Fruit fly (Drosophila melanogaster) whole organism, embryonic: Measurements from ENCODE around the gene Efhc1.1.

ENCODE experiments used
- Atf3 ChIP-seq: fragments of 200-800 bp; sonication (Bioruptor generic); optimal IDR thresholded peaks from 3 replicates; lab custom pipeline; 2016; ENCODE audit warnings: missing biosample characterization, missing genetic modification characterization
- CG11560 ChIP-seq: fragments of 200-800 bp; sonication (Bioruptor generic); IDR thresholded peaks from 3 replicates; pipeline ENCODE4 v1.3.6; 2022; ENCODE audit warnings: missing biosample characterization, missing genetic modification characterization
- CG12744 ChIP-seq: fragments of 200-800 bp; sonication (Bioruptor generic); optimal IDR thresholded peaks from 2 replicates; lab custom pipeline; 2016; ENCODE audit warnings: missing biosample characterization, missing genetic modification characterization
- CG14710 ChIP-seq: fragments of 200-800 bp; sonication (Bioruptor generic); optimal IDR thresholded peaks from 3 replicates; lab custom pipeline; 2019; ENCODE audit warnings: missing biosample characterization, mild to moderate bottlenecking, missing genetic modification characterization, moderate library complexity
- CG14965 ChIP-seq: fragments of 200-800 bp; sonication (Bioruptor generic); optimal IDR thresholded peaks from 2 replicates; lab custom pipeline; 2016; ENCODE audit warnings: missing biosample characterization, missing genetic modification characterization, borderline replicate concordance
- CG15269 ChIP-seq: fragments of 200-800 bp; sonication (Bioruptor generic); optimal IDR thresholded peaks from 2 replicates; lab custom pipeline; 2018; ENCODE audit warnings: missing biosample characterization, mild to moderate bottlenecking, missing genetic modification characterization, moderate library complexity
- CG15601 ChIP-seq: fragments of 200-800 bp; sonication (Bioruptor generic); optimal IDR thresholded peaks from 3 replicates; lab custom pipeline; 2019; ENCODE audit warnings: missing biosample characterization, mild to moderate bottlenecking, missing genetic modification characterization, moderate library complexity
- CG16815 ChIP-seq: fragments of 200-800 bp; sonication (Bioruptor generic); optimal IDR thresholded peaks from 3 replicates; lab custom pipeline; 2017; ENCODE audit warnings: missing biosample characterization, mild to moderate bottlenecking, missing genetic modification characterization
- CG17568 ChIP-seq: fragments of 200-800 bp; sonication (Bioruptor generic); optimal IDR thresholded peaks from 2 replicates; lab custom pipeline; 2018; ENCODE audit warnings: missing biosample characterization, mild to moderate bottlenecking, missing genetic modification characterization, moderate library complexity
- CG18764 ChIP-seq: fragments of 200-800 bp; sonication (Bioruptor generic); optimal IDR thresholded peaks from 3 replicates; lab custom pipeline; 2016; ENCODE audit warnings: missing biosample characterization, missing genetic modification characterization
- CG2199 ChIP-seq: fragments of 200-800 bp; sonication (Bioruptor generic); IDR thresholded peaks from 3 replicates; pipeline ENCODE4 v1.3.6; 2022; ENCODE audit warnings: missing biosample characterization, missing genetic modification characterization
- CG30431 ChIP-seq: fragments of 200-800 bp; sonication (Bioruptor generic); optimal IDR thresholded peaks from 2 replicates; lab custom pipeline; 2017; ENCODE audit warnings: missing biosample characterization, missing genetic modification characterization
- CG33213 ChIP-seq: fragments of 200-800 bp; sonication (Bioruptor generic); optimal IDR thresholded peaks from 3 replicates; lab custom pipeline; 2016; ENCODE audit warnings: missing biosample characterization, missing genetic modification characterization
- CG3838 ChIP-seq: fragments of 200-800 bp; sonication (Bioruptor generic); optimal IDR thresholded peaks from 3 replicates; lab custom pipeline; 2016; ENCODE audit warnings: missing biosample characterization, missing genetic modification characterization
- CG4282 ChIP-seq: fragments of 200-800 bp; sonication (Bioruptor generic); optimal IDR thresholded peaks from 2 replicates; lab custom pipeline; 2016; ENCODE audit warnings: missing biosample characterization, missing genetic modification characterization
- CG7556 ChIP-seq: fragments of 200-800 bp; sonication (Bioruptor generic); optimal IDR thresholded peaks from 2 replicates; lab custom pipeline; 2017; ENCODE audit warnings: missing biosample characterization, mild to moderate bottlenecking, missing genetic modification characterization
- CG8924 ChIP-seq: fragments of 200-800 bp; optimal IDR thresholded peaks from 3 replicates; lab custom pipeline; 2019; ENCODE audit warnings: missing biosample characterization, mild to moderate bottlenecking, missing genetic modification characterization, moderate library complexity
- CG8944 ChIP-seq: fragments of 200-800 bp; sonication (Bioruptor generic); optimal IDR thresholded peaks from 3 replicates; lab custom pipeline; 2016; ENCODE audit warnings: missing biosample characterization, missing genetic modification characterization
- Dbx ChIP-seq: fragments of 200-800 bp; sonication (Bioruptor generic); IDR thresholded peaks from 3 replicates; pipeline ENCODE4 v1.3.6; 2022; ENCODE audit warnings: missing biosample characterization, missing genetic modification characterization
- Dp ChIP-seq: fragments of 200-800 bp; sonication (Bioruptor generic); optimal IDR thresholded peaks from 2 replicates; lab custom pipeline; 2018; ENCODE audit warnings: missing biosample characterization, mild to moderate bottlenecking, missing genetic modification characterization, moderate library complexity
- HHEX ChIP-seq: fragments of 200-800 bp; sonication (Bioruptor generic); optimal IDR thresholded peaks from 3 replicates; lab custom pipeline; 2017; ENCODE audit warnings: missing biosample characterization, mild to moderate bottlenecking, missing genetic modification characterization, missing genetic modification reagents
- Jarid2 ChIP-seq: fragments of 200-800 bp; sonication (Bioruptor generic); optimal IDR thresholded peaks from 3 replicates; lab custom pipeline; 2017; ENCODE audit warnings: mild to moderate bottlenecking, missing biosample characterization, missing genetic modification reagents, missing genetic modification characterization
- Lim3 ChIP-seq: fragments of 200-800 bp; sonication (Bioruptor generic); IDR thresholded peaks from 2 replicates; pipeline ENCODE4 v1.3.6; 2022; ENCODE audit warnings: missing biosample characterization, missing genetic modification characterization
- Med ChIP-seq: fragments of 200-800 bp; sonication (Bioruptor generic); peaks from one replicate; lab custom pipeline; 2016; ENCODE audit warnings: missing biosample characterization, missing genetic modification characterization, mild to moderate bottlenecking, inconsistent platforms, moderate library complexity
- Oli ChIP-seq: fragments of 200-800 bp; sonication (Bioruptor generic); optimal IDR thresholded peaks from 2 replicates; lab custom pipeline; 2018; ENCODE audit warnings: missing biosample characterization, mild to moderate bottlenecking, missing genetic modification characterization, moderate library complexity
- Opbp ChIP-seq: fragments of 200-800 bp; sonication (Bioruptor generic); IDR thresholded peaks from 3 replicates; pipeline ENCODE4 v1.3.6; 2022; ENCODE audit warnings: missing biosample characterization, missing genetic modification characterization; ENCODE audit not compliant: partially characterized antibody
- PHDP ChIP-seq: fragments of 200-800 bp; sonication (Bioruptor generic); optimal IDR thresholded peaks from 3 replicates; lab custom pipeline; 2018; ENCODE audit warnings: missing biosample characterization, mild to moderate bottlenecking, missing genetic modification characterization, moderate library complexity
- Pdp1 ChIP-seq, 2 experiments: fragments of 200-800 bp; sonication (Bioruptor generic); optimal IDR thresholded peaks; 3 replicates each; lab custom pipeline; 2016; ENCODE audit warnings: missing biosample characterization in 2 of 2, missing genetic modification characterization in 2 of 2, mild to moderate bottlenecking in 1 of 2, moderate library complexity in 1 of 2
- Ptx1 ChIP-seq: fragments of 200-800 bp; sonication (Bioruptor generic); IDR thresholded peaks from 2 replicates; pipeline ENCODE4 v1.3.6; 2022; ENCODE audit warnings: missing biosample characterization, missing genetic modification characterization
- Scr ChIP-seq: fragments of 200-800 bp; sonication (Bioruptor generic); IDR thresholded peaks from 2 replicates; pipeline ENCODE4 v1.3.6; 2022; ENCODE audit warnings: missing biosample characterization, missing genetic modification characterization; ENCODE audit not compliant: partially characterized antibody
- corto ChIP-seq: fragments of 200-800 bp; sonication (Bioruptor generic); optimal IDR thresholded peaks from 2 replicates; lab custom pipeline; 2016; ENCODE audit warnings: missing biosample characterization, mild to moderate bottlenecking, missing genetic modification characterization, moderate library complexity
- crp ChIP-seq, 2 experiments: fragments of 200-800 bp; sonication (Bioruptor generic); optimal IDR thresholded peaks; 2 replicates in 1 of 2; 3 replicates in 1 of 2; lab custom pipeline; 2017; ENCODE audit warnings: missing biosample characterization in 2 of 2, missing genetic modification characterization in 2 of 2, mild to moderate bottlenecking in 1 of 2, moderate library complexity in 1 of 2
- dan ChIP-seq: fragments of 200-800 bp; sonication (Bioruptor generic); IDR thresholded peaks from 2 replicates; pipeline ENCODE4 v1.3.6; 2022; ENCODE audit warnings: missing biosample characterization, missing genetic modification characterization
- fu2 ChIP-seq: fragments of 200-800 bp; sonication (Bioruptor generic); optimal IDR thresholded peaks from 2 replicates; lab custom pipeline; 2016; ENCODE audit warnings: missing biosample characterization, missing genetic modification characterization
- jing ChIP-seq: fragments of 200-800 bp; sonication (Bioruptor generic); optimal IDR thresholded peaks from 2 replicates; lab custom pipeline; 2018; ENCODE audit warnings: missing biosample characterization, mild to moderate bottlenecking, missing genetic modification characterization
- ken ChIP-seq: fragments of 200-800 bp; sonication (Bioruptor generic); IDR thresholded peaks from 3 replicates; pipeline ENCODE4 v1.3.6; 2022; ENCODE audit warnings: missing biosample characterization, missing genetic modification characterization
- lov ChIP-seq, 2 experiments: fragments of 200-800 bp in 1 of 2; fragments of >200 bp in 1 of 2; sonication (Bioruptor generic) in 1 of 2; IDR thresholded peaks in 1 of 2; optimal IDR thresholded peaks in 1 of 2; 2 replicates in 1 of 2; 3 replicates in 1 of 2; pipeline versions ENCODE4 v1.3.6 to Lab custom; 2017 to 2022; ENCODE audit warnings: missing biosample characterization in 1 of 2, missing genetic modification characterization in 1 of 2
- pb ChIP-seq: fragments of 200-800 bp; sonication (Bioruptor generic); optimal IDR thresholded peaks from 3 replicates; lab custom pipeline; 2016; ENCODE audit warnings: missing biosample characterization, missing genetic modification characterization
- phol ChIP-seq: fragments of 200-800 bp; sonication (Bioruptor generic); optimal IDR thresholded peaks from 3 replicates; lab custom pipeline; 2018; ENCODE audit warnings: missing biosample characterization, mild to moderate bottlenecking, missing genetic modification characterization, moderate library complexity
- sd ChIP-seq: fragments of 200-800 bp; sonication (Bioruptor generic); optimal IDR thresholded peaks from 3 replicates; lab custom pipeline; 2018; ENCODE audit warnings: missing biosample characterization, mild to moderate bottlenecking, missing genetic modification characterization, moderate library complexity
- sens-2 ChIP-seq: fragments of 200-800 bp; sonication (Bioruptor generic); IDR thresholded peaks from 2 replicates; pipeline ENCODE4 v1.3.6; 2022; ENCODE audit warnings: missing biosample characterization, missing genetic modification characterization
- slbo ChIP-seq: fragments of 200-800 bp; sonication (Bioruptor generic); IDR thresholded peaks from 2 replicates; pipeline ENCODE4 v1.3.6; 2022; ENCODE audit warnings: missing biosample characterization, missing genetic modification characterization
- ssp ChIP-seq: fragments of 200-800 bp; sonication (Bioruptor generic); IDR thresholded peaks from 2 replicates; pipeline ENCODE4 v1.3.6; 2022; ENCODE audit warnings: missing biosample characterization, missing genetic modification characterization
- stwl ChIP-seq: fragments of 200-800 bp; sonication (Bioruptor generic); optimal IDR thresholded peaks from 3 replicates; lab custom pipeline; 2018; ENCODE audit warnings: missing biosample characterization, mild to moderate bottlenecking, missing genetic modification characterization, moderate library complexity
- trh ChIP-seq: fragments of 200-800 bp; sonication (Bioruptor generic); optimal IDR thresholded peaks from 2 replicates; lab custom pipeline; 2016; ENCODE audit warnings: missing biosample characterization, missing genetic modification characterization
- unc-4 ChIP-seq: fragments of 200-800 bp; sonication (Bioruptor generic); IDR thresholded peaks from 2 replicates; pipeline ENCODE4 v1.3.6; 2022; ENCODE audit warnings: missing biosample characterization, missing genetic modification characterization; ENCODE audit not compliant: partially characterized antibody
- zen ChIP-seq: fragments of 200-800 bp; sonication (Bioruptor generic); optimal IDR thresholded peaks from 3 replicates; lab custom pipeline; 2018; ENCODE audit warnings: missing biosample characterization, mild to moderate bottlenecking, missing genetic modification characterization, moderate library complexity
- zf30C ChIP-seq: fragments of 200-800 bp; sonication (Bioruptor generic); optimal IDR thresholded peaks from 3 replicates; lab custom pipeline; 2018; ENCODE audit warnings: missing biosample characterization, mild to moderate bottlenecking, missing genetic modification characterization
- zfh1 ChIP-seq: fragments of 200-800 bp; sonication (Bioruptor generic); IDR thresholded peaks from 3 replicates; pipeline ENCODE4 v1.3.6; 2022; ENCODE audit warnings: missing biosample characterization, missing genetic modification characterization
- zfh2 ChIP-seq: fragments of 200-800 bp; sonication (Bioruptor generic); optimal IDR thresholded peaks from 2 replicates; lab custom pipeline; 2016; ENCODE audit warnings: missing biosample characterization, missing genetic modification characterization

The Efhc1.1 gene

DNA sequence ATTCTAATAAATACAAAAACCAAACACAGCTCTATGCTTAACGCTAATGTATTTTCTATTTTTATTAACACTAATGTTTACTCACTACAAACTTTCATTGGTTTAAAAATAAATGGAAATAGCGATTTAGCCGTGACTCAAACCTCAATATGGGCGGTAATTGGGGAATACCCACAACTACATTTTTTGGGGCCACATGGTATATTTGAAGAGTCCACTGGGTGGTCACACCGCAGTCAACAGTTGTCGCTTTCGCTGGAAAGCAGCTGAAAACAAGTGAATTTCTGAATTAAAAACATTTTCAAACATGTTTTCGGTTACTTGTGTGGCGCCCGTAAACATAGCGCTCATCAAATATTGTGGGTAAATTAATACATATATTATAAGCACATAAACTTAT is 34.6 kb downstream of the Efhc1.1 start, which contains the start of gene Mvd (continued):
- TF ChIP-seq stwl (peak; percentile 44), Lim3 (GFP tag; lab: Robert Waterston, UW) (no peak), CG2199 (GFP tag; lab: Robert Waterston, UW) (0 out of 3 replicates have a peak, but pooled peaks have one; percentile 24), sens-2 (no peak), CG16815 (GFP tag; lab: Kevin White, UChicago) (no peak), slbo (GFP tag; lab: Robert Waterston, UW) (no peak), CG18764 (no peak), CG17568 (no peak), ssp (GFP tag; lab: Robert Waterston, UW) (no peak), Oli (tag; lab: Kevin White, UChicago) (no peak), CG7556 (GFP tag; lab: Kevin White, UChicago) (no peak), HHEX (GFP tag; lab: Kevin White, UChicago) (no peak), Dp (GFP tag; lab: Kevin White, UChicago) (peak; percentile 53), sd (no peak), CG11560 (tag; lab: Robert Waterston, UW) (no peak), CG4282 (no peak), zen (tag; lab: Kevin White, UChicago) (no peak), crp (GFP tag; optimal IDR thresholded peaks at IDR 0.05; lab: Kevin White, UChicago) (peak in 1 of 2 experiments; percentile 52), Pdp1 (GFP tag; optimal IDR thresholded peaks at IDR 0.05; lab: Kevin White, UChicago) (peak in 1 of 2 experiments; percentile 46), Jarid2 (GFP tag; lab: Kevin White, UChicago) (no peak), lov (optimal IDR thresholded peaks at IDR 0.05; lab: Kevin White, UChicago) (no peak), lov (GFP tag; IDR thresholded peaks at IDR 0.05; lab: Robert Waterston, UW) (no peak), Dbx (no peak), Scr (0 out of 2 replicates have a peak, but pooled peaks have one; percentile 15), CG15269 (tag; lab: Kevin White, UChicago) (no peak), trh (GFP tag; lab: Kevin White, UChicago) (no peak), Atf3 (GFP tag; lab: Kevin White, UChicago) (no peak), CG3838 (GFP tag; lab: Kevin White, UChicago) (no peak), dan (GFP tag; lab: Robert Waterston, UW) (no peak), CG14965 (GFP tag; lab: Kevin White, UChicago) (no peak), pb (no peak), PHDP (tag; lab: Kevin White, UChicago) (no peak), jing (no peak), CG12744 (GFP tag; lab: Kevin White, UChicago) (no peak), CG33213 (GFP tag; lab: Kevin White, UChicago) (peak; percentile 31), CG8924 (tag; lab: Kevin White, UChicago) (peak; percentile 5), corto (no peak), Med (GFP tag; lab: Kevin White, UChicago) (peak; percentile 81), fu2 (GFP tag; lab: Kevin White, UChicago) (no peak), unc-4 (GFP tag; lab: Robert Waterston, UW) (0 out of 2 replicates have a peak, but pooled peaks have one; percentile 35), Ptx1 (GFP tag; lab: Robert Waterston, UW) (no peak), zfh1 (0 out of 3 replicates have a peak, but pooled peaks have one; percentile 21), CG15601 (peak; percentile 27), CG8944 (peak; percentile 16), ken (GFP tag; lab: Robert Waterston, UW) (peak; percentile 6; the same call in 1 of the 3 replicates), zfh2 (GFP tag; lab: Kevin White, UChicago) (no peak), Opbp (GFP tag; lab: Robert Waterston, UW) (peak; percentile 69), zf30C (GFP tag; lab: Kevin White, UChicago) (no peak), phol (peak; percentile 60), CG14710 (tag; lab: Kevin White, UChicago) (peak; percentile 75), CG30431 (no peak)
